Fruit fly (Drosophila melanogaster) whole organism, embryonic: ENCODE measurements around the gene CG16865.

Experiments used
- CG15479 ChIP-seq: fragments of 200-800 bp; sonication (Bioruptor generic); optimal IDR thresholded peaks from 3 replicates; lab custom pipeline; 2019; ENCODE audit warnings: missing biosample characterization, mild to moderate bottlenecking, missing genetic modification characterization, moderate library complexity
- az2 ChIP-seq: fragments of 200-800 bp; sonication (Bioruptor generic); optimal IDR thresholded peaks from 3 replicates; lab custom pipeline; 2016; ENCODE audit warnings: missing biosample characterization, missing genetic modification characterization
- zf30C ChIP-seq: fragments of 200-800 bp; sonication (Bioruptor generic); optimal IDR thresholded peaks from 3 replicates; lab custom pipeline; 2018; ENCODE audit warnings: missing biosample characterization, mild to moderate bottlenecking, missing genetic modification characterization

DNA sequence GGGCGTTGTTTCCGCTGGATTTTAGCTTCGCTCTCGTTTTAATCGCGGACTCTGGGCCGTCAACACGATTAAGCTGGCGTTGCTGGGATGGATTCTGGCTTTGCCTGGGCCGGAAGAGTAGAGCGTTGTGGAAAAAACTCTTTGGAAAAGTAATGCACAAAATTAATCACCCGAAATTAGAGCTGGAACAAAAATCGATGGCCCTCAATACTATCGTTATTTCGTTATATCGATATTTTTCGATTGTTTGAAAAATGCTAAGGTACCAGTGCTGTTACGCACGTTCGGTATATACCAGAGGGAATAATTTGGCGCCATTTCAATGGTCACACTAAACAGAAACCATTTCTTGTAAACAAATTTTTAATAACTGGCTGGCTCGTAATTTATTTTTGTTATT is 18.2 kb downstream of the CG16865 start, which contains the start of the genes Arpc1 and Orc5:
- TF ChIP-seq zf30C (no peak), az2 (GFP tag; lab: Kevin White, UChicago) (no peak), CG15479 (no peak)
